Worm (Caenorhabditis elegans) whole organism, L1 larva: ENCODE data around the gene hil-2.

Experiments used
- C16A3.4 ChIP-seq: fragments of 150-350 bp; optimal IDR thresholded peaks from 2 replicates; lab custom pipeline; 2014; ENCODE audit warnings: missing biosample characterization, missing genetic modification characterization
- Y116A8C.19 ChIP-seq: sonication (generic microtip); optimal IDR thresholded peaks from 2 replicates; lab custom pipeline; 2016; ENCODE audit warnings: missing compliant biosample characterization, missing genetic modification characterization, borderline replicate concordance
- aly-2 ChIP-seq: fragments of 150-350 bp; optimal IDR thresholded peaks from 2 replicates; lab custom pipeline; 2014; ENCODE audit warnings: missing biosample characterization, missing genetic modification characterization
- ceh-82 ChIP-seq, 3 experiments: fragments of 150-350 bp in 1 of 3; sonication (generic microtip) in 2 of 3; optimal IDR thresholded peaks; 2 replicates each; lab custom pipeline; 2014 to 2017; ENCODE audit warnings: missing biosample characterization in 3 of 3, missing genetic modification characterization in 3 of 3
- ceh-90 ChIP-seq: sonication (generic microtip); optimal IDR thresholded peaks from 2 replicates; lab custom pipeline; 2016; ENCODE audit warnings: missing genetic modification characterization, missing compliant biosample characterization
- dsc-1 ChIP-seq: sonication (generic microtip); optimal IDR thresholded peaks from 2 replicates; lab custom pipeline; 2016; ENCODE audit warnings: mild to moderate bottlenecking, missing genetic modification characterization, missing compliant biosample characterization
- fkh-10 ChIP-seq: sonication (generic microtip); optimal IDR thresholded peaks from 2 replicates; lab custom pipeline; 2017; ENCODE audit warnings: missing biosample characterization, missing genetic modification reagents, missing genetic modification characterization
- fkh-8 ChIP-seq: sonication (generic microtip); optimal IDR thresholded peaks from 2 replicates; lab custom pipeline; 2016; ENCODE audit warnings: mild to moderate bottlenecking, missing genetic modification characterization, missing compliant biosample characterization
- fos-1 ChIP-seq: fragments of 150-350 bp; optimal IDR thresholded peaks from 2 replicates; lab custom pipeline; 2014; ENCODE audit warnings: missing biosample characterization, missing genetic modification characterization
- hlh-4 ChIP-seq: sonication (generic microtip); optimal IDR thresholded peaks from 2 replicates; lab custom pipeline; 2016; ENCODE audit warnings: mild to moderate bottlenecking, missing genetic modification characterization, missing compliant biosample characterization
- lin-14 ChIP-seq: fragments of 200-800 bp; sonication (Bioruptor generic); optimal IDR thresholded peaks from 2 replicates; lab custom pipeline; 2018; ENCODE audit warnings: mild to moderate bottlenecking, missing genetic modification characterization, moderate library complexity, missing compliant biosample characterization
- lin-15B ChIP-seq: fragments of 150-350 bp; sonication (generic microtip); optimal IDR thresholded peaks from 3 replicates; lab custom pipeline; 2014; ENCODE audit warnings: missing biosample characterization, missing genetic modification characterization
- lin-35 ChIP-seq, 2 experiments: fragments of 150-350 bp; optimal IDR thresholded peaks; 2 replicates each; lab custom pipeline; 2014; ENCODE audit warnings: missing biosample characterization in 2 of 2, missing genetic modification characterization in 2 of 2, missing genetic modification reagents in 2 of 2
- lin-39 ChIP-seq: fragments of 150-350 bp; optimal IDR thresholded peaks from 2 replicates; lab custom pipeline; 2014; ENCODE audit warnings: missing biosample characterization, missing genetic modification reagents, missing genetic modification characterization
- lsy-2 ChIP-seq, 2 experiments: fragments of 150-350 bp; optimal IDR thresholded peaks; 2 replicates each; lab custom pipeline; 2014; ENCODE audit warnings: missing biosample characterization in 2 of 2, missing genetic modification characterization in 2 of 2
- mef-2 ChIP-seq: fragments of 150-350 bp; optimal IDR thresholded peaks from 2 replicates; lab custom pipeline; 2014; ENCODE audit warnings: missing biosample characterization, missing genetic modification characterization
- nhr-47 ChIP-seq: sonication (generic microtip); optimal IDR thresholded peaks from 2 replicates; lab custom pipeline; 2016; ENCODE audit warnings: mild to moderate bottlenecking, missing genetic modification characterization, moderate library complexity, missing compliant biosample characterization
- nhr-85 ChIP-seq: sonication (generic microtip); peaks from one replicate; lab custom pipeline; 2016; ENCODE audit warnings: missing genetic modification characterization, inconsistent platforms, missing compliant biosample characterization
- rnt-1 ChIP-seq: sonication (generic microtip); optimal IDR thresholded peaks from 2 replicates; lab custom pipeline; 2016; ENCODE audit warnings: mild to moderate bottlenecking, missing genetic modification characterization, moderate library complexity, missing compliant biosample characterization
- skn-1 ChIP-seq: fragments of 150-350 bp; optimal IDR thresholded peaks from 2 replicates; lab custom pipeline; 2014; ENCODE audit warnings: missing biosample characterization, missing genetic modification characterization
- snpc-4 ChIP-seq: fragments of 150-350 bp; optimal IDR thresholded peaks from 2 replicates; lab custom pipeline; 2014; ENCODE audit warnings: missing biosample characterization, missing genetic modification characterization
- unc-30 ChIP-seq: sonication (generic microtip); optimal IDR thresholded peaks from 2 replicates; lab custom pipeline; 2017; ENCODE audit warnings: missing biosample characterization, missing genetic modification characterization
- unc-86 ChIP-seq: sonication (generic microtip); optimal IDR thresholded peaks from 2 replicates; lab custom pipeline; 2016; ENCODE audit warnings: missing genetic modification characterization, missing compliant biosample characterization

Gene hil-2

ce11 chrIV:6337353-6337752 is 43.3 kb downstream of the hil-2 start, which contains the start of gene ipla-6:
ipla-6 (plus strand) TSS chrIV:6337653.
- TF ChIP-seq dsc-1 (tag; lab: Kevin White, UChicago) (no peak), lin-35 (GFP tag; optimal IDR thresholded peaks at IDR 0.05; lab: Kevin White, UChicago) (no peak), nhr-85 (tag; lab: Kevin White, UChicago) (no peak), fkh-10 (GFP tag; lab: Kevin White, UChicago) (no peak), unc-30 (no peak), Y116A8C.19 (no peak), unc-86 (tag; lab: Kevin White, UChicago) (no peak), fos-1 (tag; lab: Kevin White, UChicago) (no peak), snpc-4 (tag; lab: Kevin White, UChicago) (no peak)

ce11 chrIV:6342431-6342830 is 48.4 kb downstream of the hil-2 start, which contains the start of gene Y73B6BL.288:
Y73B6BL.288 (minus strand) TSS chrIV:6342531.
- TF ChIP-seq mef-2 (no peak), aly-2 (tag; lab: Kevin White, UChicago) (no peak), nhr-47 (tag; lab: Kevin White, UChicago) (no peak), fkh-8 (no peak), lin-39 (tag; lab: Kevin White, UChicago) (no peak), skn-1 (tag; lab: Kevin White, UChicago) (no peak), lsy-2 (tag; optimal IDR thresholded peaks at IDR 0.05; lab: Kevin White, UChicago) (no peak), hlh-4 (tag; lab: Kevin White, UChicago) (no peak), rnt-1 (tag; lab: Kevin White, UChicago) (no peak), lin-15B (tag; lab: Kevin White, UChicago) (no peak), ceh-90 (tag; lab: Kevin White, UChicago) (no peak), ceh-82 (tag; optimal IDR thresholded peaks at IDR 0.05; lab: Kevin White, UChicago) (no peak)

ce11 chrIV:6342876-6343275 is 48.8 kb downstream of the hil-2 start, which contains the start of gene Y73B6BL.14:
Y73B6BL.14 (minus strand) TSS chrIV:6342976.
- TF ChIP-seq C16A3.4 (no peak), lin-14 (peak; percentile 3)
